Worm (Caenorhabditis elegans): Measurements from ENCODE around the gene Y49A10A.2.

Gene Y49A10A.2

ce11 chrX:10393362-10393761 is 20.9 kb upstream of the Y49A10A.2 start:
- no peak for TF ChIP-seq dox-1 (GFP tag; IDR thresholded peaks at IDR 0.05)
- TF ChIP-seq hrde-1 (tag; optimal IDR thresholded peaks at IDR 0.05; ENCODE audit: borderline replicate concordance): no peak
- TF ChIP-seq madf-3 (GFP tag; IDR thresholded peaks at IDR 0.05): no peak
- no peak for TF ChIP-seq C06A6.2 (GFP tag; conservative IDR thresholded peaks at IDR 0.05)
- no peak for TF ChIP-seq ceh-40 (GFP tag; IDR thresholded peaks at IDR 0.05)
- no peak for TF ChIP-seq F57C9.4 (tag; optimal IDR thresholded peaks at IDR 0.05)
- TF ChIP-seq ceh-91 (GFP tag; IDR thresholded peaks at IDR 0.05): no peak
- TF ChIP-seq efl-1 (GFP tag; optimal IDR thresholded peaks at IDR 0.05): no peak
- no peak for TF ChIP-seq lag-1 (GFP tag; IDR thresholded peaks at IDR 0.05)
- no peak for TF ChIP-seq nfya-1 (tag; optimal IDR thresholded peaks at IDR 0.05; ENCODE audit: borderline replicate concordance, insufficient read depth)
- TF ChIP-seq bed-1 (GFP tag; IDR thresholded peaks at IDR 0.05): no peak
- no peak for TF ChIP-seq B0019.2 (GFP tag; conservative IDR thresholded peaks at IDR 0.05)
- no peak for TF ChIP-seq mxl-1 (tag; optimal IDR thresholded peaks at IDR 0.05)
- no peak for TF ChIP-seq T26A5.8 (tag; optimal IDR thresholded peaks at IDR 0.05)

- no peak for TF ChIP-seq mel-28 (tag; optimal IDR thresholded peaks at IDR 0.05; ENCODE audit: borderline replicate concordance)
- TF ChIP-seq mes-4 (tag; optimal IDR thresholded peaks at IDR 0.05): no peak
- TF ChIP-seq ceh-58 (GFP tag; IDR thresholded peaks at IDR 0.05): no peak
- no peak for TF ChIP-seq ztf-28 (GFP tag; IDR thresholded peaks at IDR 0.05)
These were observed 20.3 kb upstream of the Y49A10A.2 start for ce11 chrX:10392792-10393191.

ce11 chrX:10391174-10391573 is 18.7 kb upstream of the Y49A10A.2 start:
- TF ChIP-seq ama-1 (optimal IDR thresholded peaks at IDR 0.05) (no peak), ama-1 (GFP tag; optimal IDR thresholded peaks at IDR 0.05) (no peak), cebp-1 (GFP tag; IDR thresholded peaks at IDR 0.05) (no peak), cebp-1 (tag; optimal IDR thresholded peaks at IDR 0.05) (peak; percentile 51), mcd-1 (GFP tag; IDR thresholded peaks at IDR 0.05) (peak; percentile 91), F22D6.2 (tag; optimal IDR thresholded peaks at IDR 0.05) (no peak), ztf-26 (tag; optimal IDR thresholded peaks at IDR 0.05) (peak; percentile 33), nhr-80 (tag; optimal IDR thresholded peaks at IDR 0.05) (peak; percentile 28), lin-40 (tag; optimal IDR thresholded peaks at IDR 0.05) (peak; percentile 48), snpc-4 (GFP tag; optimal IDR thresholded peaks at IDR 0.05) (no peak), snpc-4 (tag; optimal IDR thresholded peaks at IDR 0.05) (peak in 1 of 4 experiments; percentile 7), rcor-1 (GFP tag; IDR thresholded peaks at IDR 0.05) (no peak), fkh-3 (tag; optimal IDR thresholded peaks at IDR 0.05) (no peak), egl-44 (GFP tag; IDR thresholded peaks at IDR 0.05) (no peak)

ce11 chrX:10386408-10386807 is 13.9 kb upstream of the Y49A10A.2 start, which contains the start of gene dyf-6:
Gene dyf-6, minus strand, starts transcription at chrX:10386508.
- TF ChIP-seq F23B12.7 (tag; optimal IDR thresholded peaks at IDR 0.05; ENCODE audit: insufficient read depth): no peak
- no peak for TF ChIP-seq ama-1 (optimal IDR thresholded peaks at IDR 0.05)
- TF ChIP-seq ama-1 (GFP tag; optimal IDR thresholded peaks at IDR 0.05): no peak
- TF ChIP-seq pbrm-1 (GFP tag; IDR thresholded peaks at IDR 0.05): no peak
- no peak for TF ChIP-seq ztf-28 (GFP tag; IDR thresholded peaks at IDR 0.05)
- TF ChIP-seq let-607 (tag; optimal IDR thresholded peaks at IDR 0.05): no peak
- TF ChIP-seq ceh-79 (tag; optimal IDR thresholded peaks at IDR 0.05): no peak
- no peak for TF ChIP-seq nfyb-1 (GFP tag; IDR thresholded peaks at IDR 0.05)
- TF ChIP-seq ceh-58 (GFP tag; IDR thresholded peaks at IDR 0.05): no peak
- TF ChIP-seq nfya-1 (tag; optimal IDR thresholded peaks at IDR 0.05; ENCODE audit: borderline replicate concordance, insufficient read depth): no peak
- no peak for TF ChIP-seq lsl-1 (GFP tag; optimal IDR thresholded peaks at IDR 0.05)
- TF ChIP-seq dox-1 (GFP tag; IDR thresholded peaks at IDR 0.05): no peak
- TF ChIP-seq hmg-1.2 (GFP tag; IDR thresholded peaks at IDR 0.05): no peak
- TF ChIP-seq aptf-2 (GFP tag; conservative IDR thresholded peaks at IDR 0.05): no peak
- no peak for TF ChIP-seq F55B11.4 (tag; optimal IDR thresholded peaks at IDR 0.05; ENCODE audit: borderline replicate concordance, insufficient read depth)
